Worm (Caenorhabditis elegans) whole organism, L1 larva: ENCODE data around the gene srd-8.

Experiments
- C04F5.9 ChIP-seq: sonication (generic microtip); optimal IDR thresholded peaks from 2 replicates; lab custom pipeline; 2016; ENCODE audit warnings: missing genetic modification characterization, missing compliant biosample characterization
- aha-1 ChIP-seq: fragments of 150-350 bp; optimal IDR thresholded peaks from 2 replicates; lab custom pipeline; 2014; ENCODE audit warnings: missing biosample characterization, missing genetic modification characterization
- ama-1 ChIP-seq: fragments of 150-350 bp; optimal IDR thresholded peaks from 2 replicates; lab custom pipeline; 2014
- ceh-63 ChIP-seq: fragments of 200-800 bp; sonication (Bioruptor generic); optimal IDR thresholded peaks from 2 replicates; lab custom pipeline; 2018; ENCODE audit warnings: mild to moderate bottlenecking, missing genetic modification characterization, missing compliant biosample characterization
- ceh-8 ChIP-seq: fragments of 200-800 bp; sonication (Bioruptor generic); optimal IDR thresholded peaks from 2 replicates; lab custom pipeline; 2018; ENCODE audit warnings: mild to moderate bottlenecking, missing genetic modification characterization, moderate library complexity, missing compliant biosample characterization
- ceh-88 ChIP-seq: fragments of 200-800 bp; sonication (Bioruptor generic); IDR thresholded peaks from 2 replicates; pipeline ENCODE4 v1.3.6; 2022; ENCODE audit warnings: missing genetic modification characterization, missing compliant biosample characterization
- ceh-90 ChIP-seq: sonication (generic microtip); optimal IDR thresholded peaks from 2 replicates; lab custom pipeline; 2016; ENCODE audit warnings: missing genetic modification characterization, missing compliant biosample characterization
- dsc-1 ChIP-seq: sonication (generic microtip); optimal IDR thresholded peaks from 2 replicates; lab custom pipeline; 2016; ENCODE audit warnings: mild to moderate bottlenecking, missing genetic modification characterization, missing compliant biosample characterization
- egl-13 ChIP-seq: sonication (generic microtip); optimal IDR thresholded peaks from 2 replicates; lab custom pipeline; 2016; ENCODE audit warnings: missing genotype, missing genetic modification reagents, missing genetic modification characterization, missing compliant biosample characterization
- egl-27 ChIP-seq, 2 experiments: fragments of 150-350 bp in 1 of 2; sonication (generic microtip); optimal IDR thresholded peaks; 3 replicates each; lab custom pipeline; 2017 to 2018; ENCODE audit warnings: missing biosample characterization in 2 of 2, missing genetic modification characterization in 2 of 2, missing genetic modification reagents in 2 of 2
- elt-2 ChIP-seq: sonication (generic microtip); optimal IDR thresholded peaks from 2 replicates; lab custom pipeline; 2016; ENCODE audit warnings: missing genetic modification characterization, mild to moderate bottlenecking, inconsistent platforms, missing compliant biosample characterization, missing genetic modification reagents
- ets-5 ChIP-seq: fragments of 200-800 bp; sonication (Bioruptor generic); IDR thresholded peaks from 2 replicates; pipeline ENCODE4 v1.3.6; 2022; ENCODE audit warnings: missing genetic modification characterization, missing compliant biosample characterization
- fkh-8 ChIP-seq: sonication (generic microtip); optimal IDR thresholded peaks from 2 replicates; lab custom pipeline; 2016; ENCODE audit warnings: mild to moderate bottlenecking, missing genetic modification characterization, missing compliant biosample characterization
- fos-1 ChIP-seq: fragments of 150-350 bp; optimal IDR thresholded peaks from 2 replicates; lab custom pipeline; 2014; ENCODE audit warnings: missing biosample characterization, missing genetic modification characterization
- hlh-4 ChIP-seq: sonication (generic microtip); optimal IDR thresholded peaks from 2 replicates; lab custom pipeline; 2016; ENCODE audit warnings: mild to moderate bottlenecking, missing genetic modification characterization, missing compliant biosample characterization
- hpl-2 ChIP-seq: fragments of 150-350 bp; optimal IDR thresholded peaks from 2 replicates; lab custom pipeline; 2014; ENCODE audit warnings: missing biosample characterization, missing genetic modification reagents, missing genetic modification characterization
- lin-14 ChIP-seq: fragments of 200-800 bp; sonication (Bioruptor generic); optimal IDR thresholded peaks from 2 replicates; lab custom pipeline; 2018; ENCODE audit warnings: mild to moderate bottlenecking, missing genetic modification characterization, moderate library complexity, missing compliant biosample characterization
- lin-15B ChIP-seq: fragments of 150-350 bp; sonication (generic microtip); optimal IDR thresholded peaks from 3 replicates; lab custom pipeline; 2014; ENCODE audit warnings: missing biosample characterization, missing genetic modification characterization
- lin-35 ChIP-seq, 2 experiments: fragments of 150-350 bp; optimal IDR thresholded peaks; 2 replicates each; lab custom pipeline; 2014; ENCODE audit warnings: missing biosample characterization in 2 of 2, missing genetic modification characterization in 2 of 2, missing genetic modification reagents in 2 of 2
- lin-39 ChIP-seq: fragments of 150-350 bp; optimal IDR thresholded peaks from 2 replicates; lab custom pipeline; 2014; ENCODE audit warnings: missing biosample characterization, missing genetic modification reagents, missing genetic modification characterization
- lsy-2 ChIP-seq, 2 experiments: fragments of 150-350 bp; optimal IDR thresholded peaks; 2 replicates each; lab custom pipeline; 2014; ENCODE audit warnings: missing biosample characterization in 2 of 2, missing genetic modification characterization in 2 of 2
- mab-9 ChIP-seq: fragments of 200-800 bp; sonication (Bioruptor generic); IDR thresholded peaks from 2 replicates; pipeline ENCODE4 v1.3.6; 2022; ENCODE audit warnings: missing genetic modification reagents, missing genetic modification characterization, missing compliant biosample characterization
- mef-2 ChIP-seq: fragments of 150-350 bp; optimal IDR thresholded peaks from 2 replicates; lab custom pipeline; 2014; ENCODE audit warnings: missing biosample characterization, missing genetic modification characterization
- mep-1 ChIP-seq: fragments of 150-350 bp; optimal IDR thresholded peaks from 2 replicates; lab custom pipeline; 2014; ENCODE audit warnings: missing biosample characterization, missing genetic modification characterization
- nhr-11 ChIP-seq: fragments of 150-350 bp; optimal IDR thresholded peaks from 2 replicates; lab custom pipeline; 2014; ENCODE audit warnings: missing biosample characterization, missing genetic modification characterization
- nhr-12 ChIP-seq: sonication (generic microtip); optimal IDR thresholded peaks from 2 replicates; lab custom pipeline; 2017; ENCODE audit warnings: missing biosample characterization, missing genetic modification characterization
- nhr-19 ChIP-seq: fragments of 200-800 bp; sonication (Bioruptor generic); conservative IDR thresholded peaks from 2 replicates; pipeline ENCODE4 v1.3.6; 2022; ENCODE audit warnings: missing genetic modification characterization, missing compliant biosample characterization
- nhr-20 ChIP-seq: sonication (generic microtip); optimal IDR thresholded peaks from 2 replicates; lab custom pipeline; 2016; ENCODE audit warnings: mild to moderate bottlenecking, missing genetic modification characterization, missing compliant biosample characterization
- nhr-28 ChIP-seq: fragments of 150-350 bp; optimal IDR thresholded peaks from 2 replicates; lab custom pipeline; 2014; ENCODE audit warnings: missing biosample characterization, missing genetic modification characterization
- nhr-71 ChIP-seq: sonication (generic microtip); optimal IDR thresholded peaks from 2 replicates; lab custom pipeline; 2016; ENCODE audit warnings: mild to moderate bottlenecking, missing genetic modification characterization, moderate library complexity, missing compliant biosample characterization
- nhr-85 ChIP-seq: sonication (generic microtip); peaks from one replicate; lab custom pipeline; 2016; ENCODE audit warnings: missing genetic modification characterization, inconsistent platforms, missing compliant biosample characterization
- nhr-90 ChIP-seq: sonication (generic microtip); optimal IDR thresholded peaks from 2 replicates; lab custom pipeline; 2016; ENCODE audit warnings: mild to moderate bottlenecking, missing genetic modification characterization, missing compliant biosample characterization; ENCODE audit not compliant: poor library complexity
- pax-3 ChIP-seq: fragments of 200-800 bp; sonication (Bioruptor generic); optimal IDR thresholded peaks from 2 replicates; lab custom pipeline; 2018; ENCODE audit warnings: mild to moderate bottlenecking, missing genetic modification characterization, moderate library complexity, missing compliant biosample characterization
- pqm-1 ChIP-seq: sonication (generic microtip); optimal IDR thresholded peaks from 3 replicates; lab custom pipeline; 2017; ENCODE audit warnings: missing biosample characterization, missing genetic modification characterization
- skn-1 ChIP-seq: fragments of 150-350 bp; optimal IDR thresholded peaks from 2 replicates; lab custom pipeline; 2014; ENCODE audit warnings: missing biosample characterization, missing genetic modification characterization
- snu-23 ChIP-seq: sonication (generic microtip); optimal IDR thresholded peaks from 2 replicates; lab custom pipeline; 2016; ENCODE audit warnings: missing genetic modification characterization, missing compliant biosample characterization
- tlp-1 ChIP-seq: fragments of 150-350 bp; optimal IDR thresholded peaks from 2 replicates; lab custom pipeline; 2014; ENCODE audit warnings: missing biosample characterization, missing genetic modification characterization
- unc-130 ChIP-seq: fragments of 150-350 bp; optimal IDR thresholded peaks from 2 replicates; lab custom pipeline; 2017; ENCODE audit warnings: missing biosample characterization, missing genetic modification characterization, inconsistent platforms
- unc-62 ChIP-seq: fragments of 150-350 bp; optimal IDR thresholded peaks from 2 replicates; lab custom pipeline; 2014; ENCODE audit warnings: missing biosample characterization, missing genetic modification reagents, missing genetic modification characterization
- unc-86 ChIP-seq: sonication (generic microtip); optimal IDR thresholded peaks from 2 replicates; lab custom pipeline; 2016; ENCODE audit warnings: missing genetic modification characterization, missing compliant biosample characterization
- vab-15 ChIP-seq: sonication (generic microtip); optimal IDR thresholded peaks from 2 replicates; lab custom pipeline; 2017; ENCODE audit warnings: missing genotype, mild to moderate bottlenecking, missing genetic modification characterization, missing compliant biosample characterization
- xbp-1 ChIP-seq: sonication (generic microtip); optimal IDR thresholded peaks from 2 replicates; lab custom pipeline; 2016; ENCODE audit warnings: missing genetic modification characterization, missing compliant biosample characterization
- zag-1 ChIP-seq: fragments of 150-350 bp; optimal IDR thresholded peaks from 2 replicates; lab custom pipeline; 2014; ENCODE audit warnings: missing biosample characterization, missing genetic modification characterization
- zip-4 ChIP-seq: fragments of 200-800 bp; sonication (Bioruptor generic); optimal IDR thresholded peaks from 2 replicates; lab custom pipeline; 2018; ENCODE audit warnings: mild to moderate bottlenecking, missing genetic modification characterization, moderate library complexity, missing compliant biosample characterization
- ztf-4 ChIP-seq: fragments of 150-350 bp; optimal IDR thresholded peaks from 2 replicates; lab custom pipeline; 2014; ENCODE audit warnings: missing biosample characterization, missing genetic modification characterization

Gene srd-8

ce11 chrIV:5655966-5656389 is 10.6 kb upstream of the srd-8 start (continued):
- peak; percentile 84 for TF ChIP-seq nhr-20 (tag; lab: Kevin White, UChicago)
- no peak for TF ChIP-seq ceh-88 (GFP tag; lab: Robert Waterston, UW)
- no peak for TF ChIP-seq nhr-11
- TF ChIP-seq mep-1 (tag; lab: Kevin White, UChicago), result peak; percentile 80
- TF ChIP-seq nhr-28 (tag; lab: Kevin White, UChicago), result peak; percentile 31
- TF ChIP-seq tlp-1 (tag; lab: Kevin White, UChicago), result no peak
- no peak for TF ChIP-seq lin-39 (tag; lab: Kevin White, UChicago)
- TF ChIP-seq hpl-2 (GFP tag; lab: Kevin White, UChicago), result no peak
- peak; percentile 93 for TF ChIP-seq aha-1 (tag; lab: Kevin White, UChicago)
- TF ChIP-seq lin-15B (tag; lab: Kevin White, UChicago), result peak; percentile 72
- TF ChIP-seq pax-3 (tag; lab: Kevin White, UChicago), result no peak
- no peak for TF ChIP-seq C04F5.9 (tag; lab: Kevin White, UChicago)
- TF ChIP-seq nhr-71 (tag; lab: Kevin White, UChicago), result peak; percentile 79
- no peak for TF ChIP-seq unc-62 (GFP tag; lab: Kevin White, UChicago)
- peak; percentile 21 for TF ChIP-seq ztf-4 (tag; lab: Kevin White, UChicago)
- no peak for TF ChIP-seq egl-27 (tag; optimal IDR thresholded peaks at IDR 0.05; lab: Kevin White, UChicago)
- TF ChIP-seq snu-23 (GFP tag; lab: Kevin White, UChicago), result peak; percentile 79
- no peak for TF ChIP-seq fkh-8
- no peak for TF ChIP-seq ets-5 (GFP tag; lab: Robert Waterston, UW)
- TF ChIP-seq zag-1 (tag; lab: Kevin White, UChicago), result no peak
- TF ChIP-seq fos-1 (tag; lab: Kevin White, UChicago), result no peak
- TF ChIP-seq pqm-1, result no peak
- no peak for TF ChIP-seq unc-86 (tag; lab: Kevin White, UChicago)
- peak; percentile 39 for TF ChIP-seq xbp-1 (tag; lab: Kevin White, UChicago)
- TF ChIP-seq egl-13 (tag; lab: Kevin White, UChicago), result no peak
- TF ChIP-seq hlh-4, result no peak
- no peak for TF ChIP-seq unc-130
- TF ChIP-seq zip-4 (GFP tag; lab: Kevin White, UChicago), result peak; percentile 83
- no peak for TF ChIP-seq skn-1
- no peak for TF ChIP-seq ceh-90 (tag; lab: Kevin White, UChicago)
- peak; percentile 44 to 53 for TF ChIP-seq lsy-2 (tag; optimal IDR thresholded peaks at IDR 0.05; lab: Kevin White, UChicago)
- TF ChIP-seq ceh-63 (GFP tag; lab: Kevin White, UChicago), result no peak

DNA sequence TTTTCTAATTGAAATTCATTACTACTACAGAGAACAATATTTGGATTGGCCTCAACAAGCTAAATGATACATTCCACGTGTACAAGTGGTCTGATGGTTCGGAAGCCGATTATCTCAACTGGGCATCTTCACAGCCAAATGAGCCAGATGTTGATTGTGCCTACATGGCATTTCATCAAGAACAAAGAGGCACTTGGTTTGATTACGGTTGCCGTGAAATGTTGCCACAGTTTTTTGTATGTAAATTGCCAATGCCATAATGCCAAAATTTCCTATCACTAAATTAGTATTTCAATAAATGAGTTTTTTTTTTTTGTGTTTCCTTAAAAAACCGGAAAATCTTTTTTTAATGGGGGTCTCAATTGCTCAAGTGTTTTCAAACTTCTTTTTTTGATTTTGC is 9.3 kb upstream of the srd-8 start:
- no peak for TF ChIP-seq ztf-4 (tag; lab: Kevin White, UChicago)
- no peak for TF ChIP-seq unc-86 (tag; lab: Kevin White, UChicago)
- no peak for TF ChIP-seq vab-15 (tag; lab: Kevin White, UChicago)
- TF ChIP-seq nhr-90 (tag; lab: Kevin White, UChicago), result no peak
- TF ChIP-seq dsc-1 (tag; lab: Kevin White, UChicago), result no peak
- no peak for TF ChIP-seq mef-2 (tag; lab: Kevin White, UChicago)
- TF ChIP-seq nhr-85 (tag; lab: Kevin White, UChicago), result peak; percentile 40

ce11 chrIV:5654203-5654602 is 8.8 kb upstream of the srd-8 start:
- TF ChIP-seq lin-14 (GFP tag; lab: Kevin White, UChicago), result peak; percentile 22
- TF ChIP-seq ama-1 (lab: Kevin White, UChicago), result no peak
- peak in 1 of 2 experiments; percentile 0 for TF ChIP-seq lin-35 (GFP tag; optimal IDR thresholded peaks at IDR 0.05; lab: Kevin White, UChicago)
- peak; percentile 58 for TF ChIP-seq elt-2 (tag; lab: Kevin White, UChicago)
- no peak for TF ChIP-seq nhr-12
- no peak for TF ChIP-seq nhr-19 (GFP tag; lab: Robert Waterston, UW)
- TF ChIP-seq mab-9 (GFP tag; lab: Robert Waterston, UW), result no peak
- TF ChIP-seq nhr-71 (tag; lab: Kevin White, UChicago), result peak; percentile 10
- TF ChIP-seq ceh-8 (GFP tag; lab: Kevin White, UChicago), result no peak
- TF ChIP-seq pqm-1, result peak; percentile 11
